Worm (Caenorhabditis elegans) whole organism, L1 larva: ENCODE data around the gene Y41C4A.8.

Experiments used
- alr-1 ChIP-seq: fragments of 200-800 bp; sonication (Bioruptor generic); optimal IDR thresholded peaks from 2 replicates; lab custom pipeline; 2018; ENCODE audit warnings: borderline replicate concordance, mild to moderate bottlenecking, missing genetic modification characterization, missing compliant biosample characterization
- ama-1 ChIP-seq: fragments of 150-350 bp; optimal IDR thresholded peaks from 2 replicates; lab custom pipeline; 2014
- egl-27 ChIP-seq, 2 experiments: fragments of 150-350 bp in 1 of 2; sonication (generic microtip); optimal IDR thresholded peaks; 3 replicates each; lab custom pipeline; 2017 to 2018; ENCODE audit warnings: missing biosample characterization in 2 of 2, missing genetic modification characterization in 2 of 2, missing genetic modification reagents in 2 of 2
- nhr-237 ChIP-seq: fragments of 150-350 bp; optimal IDR thresholded peaks from 2 replicates; lab custom pipeline; 2014; ENCODE audit warnings: missing biosample characterization, missing genetic modification characterization
- unc-62 ChIP-seq: fragments of 150-350 bp; optimal IDR thresholded peaks from 2 replicates; lab custom pipeline; 2014; ENCODE audit warnings: missing biosample characterization, missing genetic modification reagents, missing genetic modification characterization

DNA sequence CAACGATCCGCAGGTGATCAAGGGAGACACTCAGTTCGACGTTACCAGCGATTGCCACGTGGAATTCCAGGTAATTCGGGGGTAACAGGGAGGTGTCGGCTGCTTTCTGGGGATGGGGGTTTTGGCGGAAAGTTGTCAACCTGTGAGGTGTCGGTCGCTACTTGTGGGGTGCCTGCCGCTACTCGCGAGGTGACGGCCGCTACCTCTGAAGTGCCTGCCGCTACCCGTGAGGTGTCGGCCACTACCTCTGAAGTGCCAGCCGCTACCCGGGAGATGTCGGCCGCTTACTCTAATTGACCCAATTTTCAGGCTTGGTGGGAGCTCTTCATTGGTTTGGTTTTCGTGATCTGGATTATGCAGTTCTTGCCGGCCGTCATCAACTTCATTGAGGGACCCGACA lies 22.2 kb upstream of the Y41C4A.8 start:
- TF ChIP-seq egl-27 (tag; optimal IDR thresholded peaks at IDR 0.05; lab: Kevin White, UChicago) (no peak), unc-62 (GFP tag; lab: Kevin White, UChicago) (no peak), alr-1 (tag; lab: Kevin White, UChicago) (no peak), ama-1 (lab: Kevin White, UChicago) (no peak), nhr-237 (tag; lab: Kevin White, UChicago) (no peak)
